Fruit fly (Drosophila melanogaster) whole organism, embryonic: ENCODE results near the gene HINT1.
A peak's percentile ranks its signal among the peaks of the same experiment; 100 is the strongest.

Experiments
- Atf6 ChIP-seq: fragments of 200-800 bp; sonication (Bioruptor generic); IDR thresholded peaks from 2 replicates; pipeline ENCODE4 v1.3.6; 2022; ENCODE audit warnings: missing biosample characterization, missing genetic modification characterization
- CG10147 ChIP-seq: fragments of 200-800 bp; sonication (Bioruptor generic); optimal IDR thresholded peaks from 2 replicates; lab custom pipeline; 2019; ENCODE audit warnings: missing biosample characterization, mild to moderate bottlenecking, missing genetic modification characterization, moderate library complexity
- CG10209 ChIP-seq: fragments of 200-800 bp; sonication (Bioruptor generic); optimal IDR thresholded peaks from 3 replicates; lab custom pipeline; 2017; ENCODE audit warnings: missing biosample characterization, mild to moderate bottlenecking, missing genetic modification characterization, missing genetic modification reagents
- CG10267 ChIP-seq: fragments of 200-800 bp; sonication (Bioruptor generic); optimal IDR thresholded peaks from 2 replicates; lab custom pipeline; 2018; ENCODE audit warnings: missing biosample characterization, mild to moderate bottlenecking, missing genetic modification characterization, moderate library complexity
- CG10565 ChIP-seq: fragments of 200-800 bp; sonication (Bioruptor generic); optimal IDR thresholded peaks from 3 replicates; lab custom pipeline; 2016; ENCODE audit warnings: missing biosample characterization, mild to moderate bottlenecking, missing genetic modification characterization
- CG10654 ChIP-seq: fragments of 200-800 bp; sonication (Bioruptor generic); optimal IDR thresholded peaks from 2 replicates; lab custom pipeline; 2016; ENCODE audit warnings: missing biosample characterization, missing genetic modification characterization
- CG11247 ChIP-seq: fragments of 200-800 bp; sonication (Bioruptor generic); IDR thresholded peaks from 2 replicates; pipeline ENCODE4 v1.3.6; 2022; ENCODE audit warnings: missing biosample characterization, missing genetic modification characterization
- CG12769 ChIP-seq: fragments of 200-800 bp; sonication (Bioruptor generic); optimal IDR thresholded peaks from 2 replicates; lab custom pipeline; 2019; ENCODE audit warnings: missing biosample characterization, mild to moderate bottlenecking, missing genetic modification characterization, moderate library complexity
- CG12942 ChIP-seq: fragments of 200-800 bp; sonication (Bioruptor generic); optimal IDR thresholded peaks from 3 replicates; lab custom pipeline; 2016; ENCODE audit warnings: missing biosample characterization, missing genetic modification characterization
- CG13624 ChIP-seq: fragments of 200-800 bp; sonication (Bioruptor generic); optimal IDR thresholded peaks from 2 replicates; lab custom pipeline; 2016; ENCODE audit warnings: missing biosample characterization, missing genetic modification characterization
- CG14441 ChIP-seq: fragments of 200-800 bp; sonication (Bioruptor generic); IDR thresholded peaks from 2 replicates; pipeline ENCODE4 v1.3.6; 2022; ENCODE audit warnings: missing biosample characterization, missing genetic modification characterization
- CG14667 ChIP-seq: fragments of 200-800 bp; sonication (Bioruptor generic); IDR thresholded peaks from 2 replicates; pipeline ENCODE4 v1.3.6; 2022; ENCODE audit warnings: missing biosample characterization, missing genetic modification characterization
- CG15269 ChIP-seq: fragments of 200-800 bp; sonication (Bioruptor generic); optimal IDR thresholded peaks from 2 replicates; lab custom pipeline; 2018; ENCODE audit warnings: missing biosample characterization, mild to moderate bottlenecking, missing genetic modification characterization, moderate library complexity
- CG1602 ChIP-seq: fragments of 200-800 bp; sonication (Bioruptor generic); optimal IDR thresholded peaks from 3 replicates; lab custom pipeline; 2016; ENCODE audit warnings: missing biosample characterization, missing genetic modification characterization
- CG16813 ChIP-seq: fragments of 200-800 bp; sonication (Bioruptor generic); IDR thresholded peaks from 3 replicates; pipeline ENCODE4 v1.3.6; 2022; ENCODE audit warnings: missing biosample characterization, missing genetic modification characterization; ENCODE audit not compliant: partially characterized antibody
- CG17612 ChIP-seq: fragments of 200-800 bp; sonication (Bioruptor generic); IDR thresholded peaks from 2 replicates; pipeline ENCODE4 v1.3.6; 2022; ENCODE audit warnings: missing biosample characterization, missing genetic modification characterization
- CG17802 ChIP-seq: fragments of 200-800 bp; sonication (Bioruptor generic); optimal IDR thresholded peaks from 2 replicates; lab custom pipeline; 2018; ENCODE audit warnings: missing biosample characterization, mild to moderate bottlenecking, missing genetic modification characterization, moderate library complexity
- CG1792 ChIP-seq: fragments of 200-800 bp; sonication (Bioruptor generic); optimal IDR thresholded peaks from 2 replicates; lab custom pipeline; 2016; ENCODE audit warnings: missing biosample characterization, missing genetic modification characterization
- CG18011 ChIP-seq: fragments of 200-800 bp; sonication (Bioruptor generic); optimal IDR thresholded peaks from 2 replicates; lab custom pipeline; 2017; ENCODE audit warnings: missing biosample characterization, missing genetic modification characterization, mild to moderate bottlenecking, moderate library complexity, missing genotype
- CG18476 ChIP-seq: fragments of 200-800 bp; sonication (Bioruptor generic); optimal IDR thresholded peaks from 2 replicates; lab custom pipeline; 2016; ENCODE audit warnings: missing biosample characterization, mild to moderate bottlenecking, missing genetic modification characterization
- CG42726 ChIP-seq: fragments of 200-800 bp; sonication (Bioruptor generic); IDR thresholded peaks from 2 replicates; pipeline ENCODE4 v1.3.6; 2022; ENCODE audit warnings: missing biosample characterization, missing genetic modification characterization; ENCODE audit not compliant: partially characterized antibody
- CG8478 ChIP-seq: fragments of >200 bp; optimal IDR thresholded peaks from 2 replicates; lab custom pipeline; 2018
- CHES-1-like ChIP-seq: fragments of 200-800 bp; sonication (Bioruptor generic); optimal IDR thresholded peaks from 2 replicates; lab custom pipeline; 2016; ENCODE audit warnings: missing biosample characterization, missing genetic modification characterization
- CkIIα-i1 ChIP-seq: fragments of 200-800 bp; sonication (Bioruptor generic); IDR thresholded peaks from 2 replicates; pipeline ENCODE4 v1.3.6; 2022; ENCODE audit warnings: missing biosample characterization, missing genetic modification characterization
- D ChIP-seq, 2 experiments: fragments of 200-800 bp in 1 of 2; fragments of >200 bp in 1 of 2; sonication (Bioruptor generic) in 1 of 2; optimal IDR thresholded peaks; 2 replicates in 1 of 2; 3 replicates in 1 of 2; lab custom pipeline; 2017; ENCODE audit warnings: mild to moderate bottlenecking in 1 of 2, missing biosample characterization in 1 of 2, missing genetic modification characterization in 1 of 2, missing genetic modification reagents in 1 of 2
- Doc3 ChIP-seq: fragments of 200-800 bp; sonication (Bioruptor generic); IDR thresholded peaks from 3 replicates; pipeline ENCODE4 v1.3.6; 2022; ENCODE audit warnings: missing biosample characterization, missing genetic modification characterization; ENCODE audit not compliant: partially characterized antibody
- Elba2 ChIP-seq: fragments of 200-800 bp; sonication (Bioruptor generic); optimal IDR thresholded peaks from 3 replicates; lab custom pipeline; 2016; ENCODE audit warnings: missing biosample characterization, missing genetic modification characterization
- Hsf ChIP-seq: fragments of 200-800 bp; sonication (Bioruptor generic); optimal IDR thresholded peaks from 3 replicates; lab custom pipeline; 2016; ENCODE audit warnings: missing biosample characterization, missing genetic modification characterization
- Med ChIP-seq: fragments of 200-800 bp; sonication (Bioruptor generic); peaks from one replicate; lab custom pipeline; 2016; ENCODE audit warnings: missing biosample characterization, missing genetic modification characterization, mild to moderate bottlenecking, inconsistent platforms, moderate library complexity
- Meics ChIP-seq: fragments of 200-800 bp; sonication (Bioruptor generic); optimal IDR thresholded peaks from 2 replicates; lab custom pipeline; 2017; ENCODE audit warnings: missing biosample characterization, mild to moderate bottlenecking, missing genetic modification characterization
- NFAT ChIP-seq: fragments of 200-800 bp; sonication (Bioruptor generic); IDR thresholded peaks from 2 replicates; pipeline ENCODE4 v1.3.6; 2022; ENCODE audit warnings: missing biosample characterization, missing genetic modification characterization
- Stat92E ChIP-seq, 3 experiments: fragments of >200 bp in 2 of 3; fragments of 200-800 bp in 1 of 3; sonication (Bioruptor generic) in 1 of 3; optimal IDR thresholded peaks; 2 replicates each; lab custom pipeline; 2017 to 2019; ENCODE audit warnings: missing biosample characterization in 3 of 3, missing genetic modification characterization in 3 of 3, mild to moderate bottlenecking in 1 of 3, moderate library complexity in 1 of 3
- Usf ChIP-seq: fragments of 200-800 bp; sonication (Bioruptor generic); optimal IDR thresholded peaks from 2 replicates; lab custom pipeline; 2017; ENCODE audit warnings: missing genotype, missing biosample characterization, missing genetic modification characterization
- Xrp1 ChIP-seq: fragments of 200-800 bp; sonication (Bioruptor generic); IDR thresholded peaks from 2 replicates; pipeline ENCODE4 v1.3.6; 2022; ENCODE audit warnings: missing biosample characterization, missing genetic modification characterization
- amos ChIP-seq: fragments of 200-800 bp; sonication (Bioruptor generic); IDR thresholded peaks from 2 replicates; pipeline ENCODE4 v1.3.6; 2022; ENCODE audit warnings: missing biosample characterization, missing genetic modification characterization; ENCODE audit not compliant: partially characterized antibody
- ap ChIP-seq: fragments of 200-800 bp; sonication (Bioruptor generic); IDR thresholded peaks from 2 replicates; pipeline ENCODE4 v1.3.6; 2022; ENCODE audit warnings: missing biosample characterization, missing genetic modification characterization
- ara ChIP-seq: fragments of 200-800 bp; sonication (Bioruptor generic); IDR thresholded peaks from 2 replicates; pipeline ENCODE4 v1.3.6; 2022; ENCODE audit warnings: missing biosample characterization, missing genetic modification characterization
- bowl ChIP-seq: fragments of 200-800 bp; sonication (Bioruptor generic); IDR thresholded peaks from 2 replicates; pipeline ENCODE4 v1.3.6; 2022; ENCODE audit warnings: missing biosample characterization, missing genetic modification characterization
- chinmo ChIP-seq: fragments of 200-800 bp; sonication (Bioruptor generic); IDR thresholded peaks from 4 replicates; pipeline ENCODE4 v1.3.6; 2022; ENCODE audit warnings: missing biosample characterization, missing genetic modification characterization; ENCODE audit not compliant: partially characterized antibody
- eve ChIP-seq, 2 experiments: fragments of >200 bp; optimal IDR thresholded peaks; 2 replicates each; lab custom pipeline; 2017; ENCODE audit warnings: missing biosample characterization in 2 of 2, missing genetic modification characterization in 2 of 2
- fd3F ChIP-seq: fragments of 200-800 bp; sonication (Bioruptor generic); optimal IDR thresholded peaks from 2 replicates; lab custom pipeline; 2018; ENCODE audit warnings: missing biosample characterization, mild to moderate bottlenecking, missing genetic modification characterization, moderate library complexity
- ham ChIP-seq: fragments of 200-800 bp; sonication (Bioruptor generic); IDR thresholded peaks from 2 replicates; pipeline ENCODE4 v1.3.6; 2022; ENCODE audit warnings: missing biosample characterization, missing genetic modification characterization
- ind ChIP-seq: fragments of 200-800 bp; sonication (Bioruptor generic); optimal IDR thresholded peaks from 3 replicates; lab custom pipeline; 2016; ENCODE audit warnings: missing biosample characterization, missing genetic modification characterization
- kni ChIP-seq: fragments of 200-800 bp; sonication (Bioruptor generic); optimal IDR thresholded peaks from 3 replicates; lab custom pipeline; 2017; ENCODE audit warnings: mild to moderate bottlenecking, missing biosample characterization, missing genetic modification reagents, missing genetic modification characterization
- mld ChIP-seq: fragments of 200-800 bp; sonication (Bioruptor generic); IDR thresholded peaks from 3 replicates; pipeline ENCODE4 v1.3.6; 2022; ENCODE audit warnings: missing biosample characterization, missing genetic modification characterization; ENCODE audit not compliant: partially characterized antibody
- nmo ChIP-seq: fragments of 200-800 bp; sonication (Bioruptor generic); optimal IDR thresholded peaks from 2 replicates; lab custom pipeline; 2018; ENCODE audit warnings: missing biosample characterization, mild to moderate bottlenecking, missing genetic modification characterization, moderate library complexity
- pum ChIP-seq: fragments of 200-800 bp; sonication (Bioruptor generic); optimal IDR thresholded peaks from 2 replicates; lab custom pipeline; 2016; ENCODE audit warnings: missing biosample characterization, missing genetic modification characterization
- sqz ChIP-seq: fragments of 200-800 bp; sonication (Bioruptor generic); optimal IDR thresholded peaks from 3 replicates; lab custom pipeline; 2018; ENCODE audit warnings: missing biosample characterization, mild to moderate bottlenecking, missing genetic modification characterization

The HINT1 gene

dm6 chr2L:2748480-2749143 lies 21.3 kb upstream of the HINT1 start (continued):
- TF ChIP-seq nmo (GFP tag; lab: Kevin White, UChicago) (peak; percentile 91), CG42726 (GFP tag; lab: Robert Waterston, UW) (no peak), kni (GFP tag; lab: Kevin White, UChicago) (peak; percentile 55), ara (GFP tag; lab: Robert Waterston, UW) (peak; percentile 76), Atf6 (GFP tag; lab: Robert Waterston, UW) (peak; percentile 81), Med (peak; percentile 99), CG12942 (GFP tag; lab: Kevin White, UChicago) (peak; percentile 84), eve (GFP tag; optimal IDR thresholded peaks at IDR 0.05; lab: Kevin White, UChicago) (no peak), mld (no peak), Meics (GFP tag; lab: Kevin White, UChicago) (peak; percentile 90), Elba2 (GFP tag; lab: Kevin White, UChicago) (no peak), amos (GFP tag; lab: Robert Waterston, UW) (0 out of 2 replicates have a peak, but pooled peaks have one; percentile 34), CG18476 (GFP tag; lab: Kevin White, UChicago) (peak; percentile 73), pum (GFP tag; lab: Kevin White, UChicago) (peak; percentile 71), ap (GFP tag; lab: Robert Waterston, UW) (peak; percentile 64; the same call in 1 of the 2 replicates), CG10654 (GFP tag; lab: Kevin White, UChicago) (peak; percentile 87), CG8478 (lab: Kevin White, UChicago) (no peak), CG10209 (peak; percentile 88), CG15269 (peak; percentile 90), CG1792 (GFP tag; lab: Kevin White, UChicago) (peak; percentile 74), CG10147 (peak; percentile 79), CG1602 (GFP tag; lab: Kevin White, UChicago) (peak; percentile 80), CG14441 (peak; percentile 86), fd3F (GFP tag; lab: Kevin White, UChicago) (peak; percentile 78), CG12769 (tag; lab: Kevin White, UChicago) (no peak), CG16813 (GFP tag; lab: Robert Waterston, UW) (peak; percentile 50; the same call in 2 of the 3 replicates), Doc3 (GFP tag; lab: Robert Waterston, UW) (no peak), ham (GFP tag; lab: Robert Waterston, UW) (peak; percentile 58; the same call in 1 of the 2 replicates), CG17802 (tag; lab: Kevin White, UChicago) (peak; percentile 66), chinmo (GFP tag; lab: Robert Waterston, UW) (0 out of 4 replicates have a peak, but pooled peaks have one; percentile 1), CG10267 (tag; lab: Kevin White, UChicago) (peak; percentile 96), CG18011 (peak; percentile 74), NFAT (peak; percentile 94), CHES-1-like (peak; percentile 83), CG11247 (GFP tag; lab: Robert Waterston, UW) (peak; percentile 90), CkIIα-i1 (GFP tag; lab: Robert Waterston, UW) (0 out of 2 replicates have a peak, but pooled peaks have one; percentile 31), bowl (GFP tag; lab: Robert Waterston, UW) (peak; percentile 52; the same call in 1 of the 2 replicates), Xrp1 (GFP tag; lab: Robert Waterston, UW) (peak; percentile 89), D (optimal IDR thresholded peaks at IDR 0.05; lab: Kevin White, UChicago) (no peak), D (GFP tag; optimal IDR thresholded peaks at IDR 0.05; lab: Kevin White, UChicago) (peak; percentile 61), sqz (GFP tag; lab: Kevin White, UChicago) (peak; percentile 73), Hsf (GFP tag; lab: Kevin White, UChicago) (peak; percentile 81), Stat92E (GFP tag; optimal IDR thresholded peaks at IDR 0.05; lab: Kevin White, UChicago) (no peak), CG13624 (GFP tag; lab: Kevin White, UChicago) (peak; percentile 83), CG14667 (GFP tag; lab: Robert Waterston, UW) (peak; percentile 87), Usf (GFP tag; lab: Kevin White, UChicago) (peak; percentile 78), CG10565 (GFP tag; lab: Kevin White, UChicago) (peak; percentile 30), ind (GFP tag; lab: Kevin White, UChicago) (peak; percentile 91), CG17612 (GFP tag; lab: Robert Waterston, UW) (peak; percentile 67; the same call in 1 of the 2 replicates)
